Worm (Caenorhabditis elegans) whole organism, L2 larva: ENCODE measurements around the gene R09H10.6.

ENCODE experiments used
- C34F6.9 ChIP-seq: fragments of 150-350 bp; optimal IDR thresholded peaks from 2 replicates; lab custom pipeline; 2014; ENCODE audit warnings: missing biosample characterization, missing genetic modification characterization
- R02D3.7 ChIP-seq: fragments of 150-350 bp; optimal IDR thresholded peaks from 2 replicates; lab custom pipeline; 2014; ENCODE audit warnings: missing biosample characterization, missing genetic modification characterization
- Y55F3AM.14 ChIP-seq: fragments of 200-800 bp; sonication (Bioruptor generic); optimal IDR thresholded peaks from 2 replicates; lab custom pipeline; 2018; ENCODE audit warnings: mild to moderate bottlenecking, missing genetic modification characterization, missing compliant biosample characterization
- ZK546.5 ChIP-seq: sonication (generic microtip); optimal IDR thresholded peaks from 2 replicates; lab custom pipeline; 2017; ENCODE audit warnings: missing biosample characterization, missing genetic modification characterization
- alr-1 ChIP-seq: fragments of 150-350 bp; optimal IDR thresholded peaks from 2 replicates; lab custom pipeline; 2014; ENCODE audit warnings: missing biosample characterization, missing genetic modification characterization
- ama-1 ChIP-seq: fragments of 150-350 bp; optimal IDR thresholded peaks from 2 replicates; lab custom pipeline; 2018; ENCODE audit warnings: inconsistent platforms
- blmp-1 ChIP-seq: sonication (generic microtip); optimal IDR thresholded peaks from 2 replicates; lab custom pipeline; 2017; ENCODE audit warnings: missing genetic modification characterization, mild to moderate bottlenecking, missing compliant biosample characterization, antibody characterized with exemption, moderate library complexity; ENCODE audit not compliant: insufficient read depth
- ceh-16 ChIP-seq: fragments of 150-350 bp; optimal IDR thresholded peaks from 2 replicates; lab custom pipeline; 2014; ENCODE audit warnings: missing biosample characterization, missing genetic modification characterization
- ceh-82 ChIP-seq: fragments of 150-350 bp; optimal IDR thresholded peaks from 2 replicates; lab custom pipeline; 2014; ENCODE audit warnings: missing biosample characterization, missing genetic modification characterization
- egl-27 ChIP-seq: sonication (generic microtip); optimal IDR thresholded peaks from 3 replicates; lab custom pipeline; 2017; ENCODE audit warnings: missing biosample characterization, missing genetic modification reagents, missing genetic modification characterization
- elt-1 ChIP-seq: fragments of 150-350 bp; optimal IDR thresholded peaks from 2 replicates; lab custom pipeline; 2014; ENCODE audit warnings: missing biosample characterization, missing genetic modification characterization
- fos-1 ChIP-seq: fragments of 150-350 bp; optimal IDR thresholded peaks from 2 replicates; lab custom pipeline; 2014; ENCODE audit warnings: missing biosample characterization, missing genetic modification characterization
- gmeb-1 ChIP-seq: fragments of 150-350 bp; optimal IDR thresholded peaks from 2 replicates; lab custom pipeline; 2014; ENCODE audit warnings: missing biosample characterization, missing genetic modification characterization
- lin-13 ChIP-seq: fragments of 150-350 bp; optimal IDR thresholded peaks from 2 replicates; lab custom pipeline; 2014; ENCODE audit warnings: missing biosample characterization, missing genetic modification reagents, missing genetic modification characterization
- lin-39 ChIP-seq: fragments of 150-350 bp; optimal IDR thresholded peaks from 2 replicates; lab custom pipeline; 2014; ENCODE audit warnings: missing biosample characterization, missing genetic modification reagents, missing genetic modification characterization
- lsy-2 ChIP-seq, 2 experiments: fragments of 150-350 bp in 1 of 2; sonication (generic microtip) in 1 of 2; optimal IDR thresholded peaks; 2 replicates each; lab custom pipeline; 2014 to 2017; ENCODE audit warnings: missing biosample characterization in 2 of 2, missing genetic modification characterization in 2 of 2
- mab-5 ChIP-seq: fragments of 150-350 bp; optimal IDR thresholded peaks from 2 replicates; lab custom pipeline; 2014; ENCODE audit warnings: missing biosample characterization, missing genetic modification characterization
- mdl-1 ChIP-seq, 2 experiments: fragments of 150-350 bp in 1 of 2; sonication (generic microtip) in 1 of 2; optimal IDR thresholded peaks; 2 replicates each; lab custom pipeline; 2017; ENCODE audit warnings: missing biosample characterization in 2 of 2, missing genetic modification characterization in 2 of 2
- nhr-10 ChIP-seq: sonication (generic microtip); optimal IDR thresholded peaks from 2 replicates; lab custom pipeline; 2017; ENCODE audit warnings: missing biosample characterization, missing genetic modification characterization
- nhr-11 ChIP-seq: fragments of 150-350 bp; optimal IDR thresholded peaks from 2 replicates; lab custom pipeline; 2014; ENCODE audit warnings: missing biosample characterization, missing genetic modification characterization
- nhr-12 ChIP-seq: fragments of 150-350 bp; optimal IDR thresholded peaks from 2 replicates; lab custom pipeline; 2014; ENCODE audit warnings: missing biosample characterization, missing genetic modification characterization
- nhr-23 ChIP-seq: fragments of 150-350 bp; optimal IDR thresholded peaks from 2 replicates; lab custom pipeline; 2014; ENCODE audit warnings: missing biosample characterization, missing genetic modification reagents, missing genetic modification characterization
- nhr-25 ChIP-seq: fragments of 150-350 bp; sonication (generic microtip); optimal IDR thresholded peaks from 3 replicates; lab custom pipeline; 2014; ENCODE audit warnings: missing biosample characterization, missing genetic modification characterization
- nhr-6 ChIP-seq: fragments of 150-350 bp; optimal IDR thresholded peaks from 2 replicates; lab custom pipeline; 2014; ENCODE audit warnings: missing biosample characterization, missing genetic modification characterization
- peb-1 ChIP-seq: fragments of 150-350 bp; optimal IDR thresholded peaks from 2 replicates; lab custom pipeline; 2014; ENCODE audit warnings: missing biosample characterization, missing genetic modification characterization
- sem-4 ChIP-seq: fragments of 150-350 bp; optimal IDR thresholded peaks from 2 replicates; lab custom pipeline; 2014; ENCODE audit warnings: missing biosample characterization, missing genetic modification reagents, missing genetic modification characterization
- sma-3 ChIP-seq: sonication (generic microtip); optimal IDR thresholded peaks from 2 replicates; lab custom pipeline; 2016; ENCODE audit warnings: missing genetic modification reagents, missing genetic modification characterization, missing compliant biosample characterization
- sma-9 ChIP-seq, 2 experiments: fragments of 150-350 bp in 1 of 2; sonication (generic microtip) in 1 of 2; optimal IDR thresholded peaks; 2 replicates each; lab custom pipeline; 2014 to 2016; ENCODE audit warnings: missing genetic modification characterization in 2 of 2, mild to moderate bottlenecking in 1 of 2, missing biosample characterization in 1 of 2, missing compliant biosample characterization in 1 of 2, missing genetic modification reagents in 1 of 2, moderate library complexity in 1 of 2
- unc-39 ChIP-seq: fragments of 150-350 bp; optimal IDR thresholded peaks from 2 replicates; lab custom pipeline; 2014; ENCODE audit warnings: missing biosample characterization, missing genetic modification characterization
- unc-55 ChIP-seq: fragments of 150-350 bp; sonication (generic microtip); optimal IDR thresholded peaks from 3 replicates; lab custom pipeline; 2014; ENCODE audit warnings: missing biosample characterization, missing genetic modification reagents, missing genetic modification characterization
- zag-1 ChIP-seq: fragments of 150-350 bp; optimal IDR thresholded peaks from 2 replicates; lab custom pipeline; 2014; ENCODE audit warnings: missing biosample characterization, missing genetic modification characterization
- ztf-1 ChIP-seq: fragments of 200-800 bp; sonication (Bioruptor generic); conservative IDR thresholded peaks from 2 replicates; pipeline ENCODE4 v1.3.6; 2022; ENCODE audit warnings: missing genetic modification characterization, missing compliant biosample characterization
- ztf-11 ChIP-seq: sonication (generic microtip); optimal IDR thresholded peaks from 2 replicates; lab custom pipeline; 2017; ENCODE audit warnings: missing biosample characterization, missing genetic modification characterization

The R09H10.6 gene

DNA sequence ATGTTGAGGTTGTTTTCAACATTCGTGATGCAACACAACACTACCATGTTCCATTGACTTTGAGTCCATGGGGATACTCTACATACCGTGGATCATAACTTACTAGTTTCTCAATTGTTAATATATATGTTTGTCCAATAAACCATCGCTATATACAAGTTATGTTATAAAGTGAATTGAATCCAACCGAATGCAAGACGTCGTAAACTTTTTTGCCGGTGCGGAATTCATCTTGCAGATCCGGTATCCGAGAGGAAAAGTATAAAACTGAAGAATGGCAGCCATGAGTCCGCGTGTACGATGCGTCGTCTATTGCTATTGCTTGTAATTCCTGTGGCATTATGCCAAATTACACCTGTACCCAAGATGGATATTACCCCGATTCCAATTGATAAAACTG, at the start of gene R09H10.6:
Gene R09H10.6 (plus strand): TSS at position 301 of the 400 bp plus-strand sequence.
- TF ChIP-seq zag-1 (no peak), nhr-10 (tag; lab: Kevin White, UChicago) (no peak), nhr-11 (tag; lab: Kevin White, UChicago) (no peak), sma-9 (GFP tag; optimal IDR thresholded peaks at IDR 0.05; lab: Kevin White, UChicago) (no peak), sma-9 (tag; optimal IDR thresholded peaks at IDR 0.05; lab: Kevin White, UChicago) (no peak), ztf-1 (GFP tag; lab: Robert Waterston, UW) (no peak)

DNA sequence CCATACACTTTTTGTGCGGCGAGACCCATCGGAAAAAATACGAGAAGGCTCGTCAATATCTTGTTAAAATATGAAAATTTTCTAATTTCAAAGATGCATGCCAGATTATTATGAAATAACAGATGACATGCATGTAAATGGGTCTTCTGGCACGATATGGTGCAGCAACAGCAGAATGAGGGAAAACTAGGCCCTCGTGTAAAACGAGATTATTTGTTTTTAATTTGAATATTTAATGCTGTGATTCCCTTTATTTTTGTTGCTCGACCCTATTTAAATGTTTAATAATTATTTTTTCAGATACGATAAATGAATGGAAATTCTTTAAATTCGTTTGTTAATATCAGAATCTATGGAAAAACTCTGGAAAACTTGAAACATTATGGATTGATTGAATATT, 46.8 kb upstream of the R09H10.6 start, which contains the start of gene him-8:
Gene him-8 (plus strand): TSS at position 301 of the 400 bp plus-strand sequence.
- TF ChIP-seq lsy-2 (tag; optimal IDR thresholded peaks at IDR 0.05; lab: Kevin White, UChicago): no peak
- peak; percentile 5 for TF ChIP-seq unc-55 (GFP tag; lab: Kevin White, UChicago)

DNA sequence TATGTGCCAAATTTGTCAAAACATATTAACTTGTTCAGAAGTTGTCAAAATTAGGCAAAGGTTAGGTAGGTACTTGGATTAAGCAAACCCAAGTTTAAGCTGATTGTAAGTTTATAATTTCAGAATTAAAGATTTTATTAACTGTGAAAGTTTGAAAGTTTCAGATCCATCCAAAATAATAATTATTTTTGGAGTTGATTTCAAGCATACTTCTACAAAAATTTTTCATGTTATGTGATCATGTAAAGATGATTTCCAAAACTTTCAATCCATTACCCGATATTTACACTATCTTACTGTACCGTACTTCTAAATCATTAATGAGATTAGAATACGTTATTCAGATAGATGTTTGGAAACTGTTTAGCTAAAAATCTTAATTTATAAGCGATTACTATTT, 43.8 kb upstream of the R09H10.6 start:
- no peak for TF ChIP-seq unc-55 (GFP tag; lab: Kevin White, UChicago)
- no peak for TF ChIP-seq sma-9 (GFP tag; optimal IDR thresholded peaks at IDR 0.05; lab: Kevin White, UChicago)
- no peak for TF ChIP-seq sma-9 (tag; optimal IDR thresholded peaks at IDR 0.05; lab: Kevin White, UChicago)
- no peak for TF ChIP-seq gmeb-1 (tag; lab: Kevin White, UChicago)
- TF ChIP-seq nhr-23 (tag; lab: Kevin White, UChicago): no peak
- TF ChIP-seq lin-39 (tag; lab: Kevin White, UChicago): no peak
- TF ChIP-seq nhr-12 (tag; lab: Kevin White, UChicago): no peak
- TF ChIP-seq nhr-11 (tag; lab: Kevin White, UChicago): no peak
- TF ChIP-seq peb-1 (tag; lab: Kevin White, UChicago): no peak

DNA sequence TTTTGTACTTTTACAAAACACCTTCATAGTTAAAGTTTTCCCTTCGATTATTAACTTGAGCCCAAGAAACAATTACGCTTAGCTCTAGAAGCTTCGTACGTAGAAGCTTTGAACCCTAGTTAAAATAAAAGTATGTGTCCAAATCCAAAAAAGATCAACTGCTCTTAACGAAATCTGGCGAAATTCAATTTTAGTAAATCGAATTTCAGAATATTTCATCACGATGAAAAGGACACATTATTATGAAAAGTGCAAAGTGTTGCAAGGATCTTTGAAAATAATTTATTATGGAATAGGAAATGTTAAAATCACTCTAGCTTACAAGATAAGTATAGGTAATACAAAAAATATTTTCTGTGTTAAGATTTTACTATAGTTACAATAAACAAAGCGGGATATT, 43.1 kb upstream of the R09H10.6 start:
- no peak for TF ChIP-seq nhr-6 (tag; lab: Kevin White, UChicago)
- TF ChIP-seq ZK546.5 (tag; lab: Kevin White, UChicago): no peak
- TF ChIP-seq R02D3.7: no peak
- TF ChIP-seq ceh-82: no peak
- no peak for TF ChIP-seq elt-1
- TF ChIP-seq mab-5 (tag; lab: Kevin White, UChicago): no peak
- TF ChIP-seq C34F6.9 (tag; lab: Kevin White, UChicago): no peak
- TF ChIP-seq ceh-16: no peak
- no peak for TF ChIP-seq sma-3 (GFP tag; lab: Kevin White, UChicago)
- TF ChIP-seq egl-27 (tag; lab: Kevin White, UChicago): no peak
- TF ChIP-seq fos-1 (tag; lab: Kevin White, UChicago): no peak
- no peak for TF ChIP-seq nhr-23 (tag; lab: Kevin White, UChicago)
- TF ChIP-seq unc-39 (tag; lab: Kevin White, UChicago): no peak
- no peak for TF ChIP-seq nhr-10 (tag; lab: Kevin White, UChicago)
- no peak for TF ChIP-seq ama-1
- TF ChIP-seq nhr-25 (tag; lab: Kevin White, UChicago): no peak
- TF ChIP-seq sem-4 (tag; lab: Kevin White, UChicago): no peak
- TF ChIP-seq blmp-1 (tag; lab: Kevin White, UChicago): no peak
- TF ChIP-seq alr-1 (tag; lab: Kevin White, UChicago): no peak
- TF ChIP-seq lin-13 (GFP tag; lab: Kevin White, UChicago): no peak
- TF ChIP-seq, all 48 proteins: peak for 0

DNA sequence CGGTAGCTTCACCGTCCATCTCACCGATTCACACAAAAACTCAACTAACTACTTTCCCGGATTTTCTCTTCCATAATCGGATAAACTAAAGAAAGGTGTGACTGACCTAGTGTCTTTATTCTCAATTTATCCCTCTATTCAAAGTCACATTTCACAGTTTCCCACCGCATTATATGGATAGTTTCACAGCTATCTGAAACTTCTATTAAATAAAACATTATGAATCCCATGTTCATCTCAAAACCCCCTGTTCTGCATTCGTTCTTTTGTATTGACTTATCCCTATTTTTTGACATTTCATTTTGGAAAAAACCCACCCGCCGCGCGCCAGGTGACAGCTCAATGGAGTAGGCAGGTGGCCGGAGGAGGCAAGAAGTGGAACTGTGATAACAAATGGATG, 40.6 kb upstream of the R09H10.6 start:
- no peak for TF ChIP-seq ama-1
- no peak for TF ChIP-seq ceh-16
- no peak for TF ChIP-seq C34F6.9 (tag; lab: Kevin White, UChicago)
- no peak for TF ChIP-seq R02D3.7
- TF ChIP-seq Y55F3AM.14 (GFP tag; lab: Kevin White, UChicago): no peak
- TF ChIP-seq zag-1: no peak
- no peak for TF ChIP-seq nhr-6 (tag; lab: Kevin White, UChicago)
- no peak for TF ChIP-seq ztf-11 (tag; lab: Kevin White, UChicago)
- no peak for TF ChIP-seq nhr-11 (tag; lab: Kevin White, UChicago)
- TF ChIP-seq mdl-1 (tag; optimal IDR thresholded peaks at IDR 0.05; lab: Kevin White, UChicago): no peak
- no peak for TF ChIP-seq egl-27 (tag; lab: Kevin White, UChicago)
